Fruit fly (Drosophila melanogaster): ENCODE data around the gene dpr15.

dm6 chr3R:12124843-12125242 is 33.6 kb downstream of the dpr15 start:
- TF ChIP-seq Hr96 (GFP tag; optimal IDR thresholded peaks at IDR 0.05) (no peak), CG33017 (tag; optimal IDR thresholded peaks at IDR 0.05) (no peak), CG11617 (GFP tag; optimal IDR thresholded peaks at IDR 0.05) (no peak), CG5204 (GFP tag; optimal IDR thresholded peaks at IDR 0.05) (no peak), bab1 (GFP tag; optimal IDR thresholded peaks at IDR 0.05) (no peak), Clk (GFP tag; optimal IDR thresholded peaks at IDR 0.05) (no peak), toe (GFP tag; optimal IDR thresholded peaks at IDR 0.05) (no peak), cic (GFP tag; optimal IDR thresholded peaks at IDR 0.05) (no peak), pad (GFP tag; optimal IDR thresholded peaks at IDR 0.05) (no peak), kay (GFP tag; ENCODE audit: borderline replicate concordance) (no peak)

Data from whole organism, adult.